Fruit fly (Drosophila melanogaster) whole organism, embryonic: Measurements from ENCODE around the gene CG15888.
A peak's percentile ranks its signal among the peaks of the same experiment; 100 is the strongest.

Experiments used
- Abd-B ChIP-seq: fragments of 200-800 bp; sonication (Bioruptor generic); optimal IDR thresholded peaks from 2 replicates; lab custom pipeline; 2018; ENCODE audit warnings: missing biosample characterization, mild to moderate bottlenecking, missing genetic modification characterization, moderate library complexity
- Antp ChIP-seq: fragments of 200-800 bp; sonication (Bioruptor generic); optimal IDR thresholded peaks from 3 replicates; lab custom pipeline; 2016; ENCODE audit warnings: missing biosample characterization, missing genetic modification characterization
- C15 ChIP-seq: fragments of 200-800 bp; sonication (Bioruptor generic); IDR thresholded peaks from 3 replicates; pipeline ENCODE4 v1.3.6; 2022; ENCODE audit warnings: missing biosample characterization, missing genetic modification characterization
- CG10209 ChIP-seq: fragments of 200-800 bp; sonication (Bioruptor generic); optimal IDR thresholded peaks from 3 replicates; lab custom pipeline; 2017; ENCODE audit warnings: missing biosample characterization, mild to moderate bottlenecking, missing genetic modification characterization, missing genetic modification reagents
- CG12155 ChIP-seq: fragments of 200-800 bp; sonication (Bioruptor generic); optimal IDR thresholded peaks from 3 replicates; lab custom pipeline; 2016; ENCODE audit warnings: missing biosample characterization, missing genetic modification characterization
- CG13123 ChIP-seq: fragments of 200-800 bp; sonication (Bioruptor generic); optimal IDR thresholded peaks from 2 replicates; lab custom pipeline; 2016; ENCODE audit warnings: missing biosample characterization, missing genetic modification characterization
- CG16779 ChIP-seq: fragments of 200-800 bp; sonication (Bioruptor generic); IDR thresholded peaks from 2 replicates; pipeline ENCODE4 v1.3.6; 2022; ENCODE audit warnings: missing biosample characterization, missing genetic modification characterization
- CG2678 ChIP-seq: fragments of 200-800 bp; sonication (Bioruptor generic); optimal IDR thresholded peaks from 3 replicates; lab custom pipeline; 2019; ENCODE audit warnings: missing biosample characterization, mild to moderate bottlenecking, missing genetic modification characterization, moderate library complexity
- CG3065 ChIP-seq: fragments of 200-800 bp; sonication (Bioruptor generic); optimal IDR thresholded peaks from 2 replicates; lab custom pipeline; 2016; ENCODE audit warnings: missing biosample characterization, missing genetic modification characterization
- CG4328 ChIP-seq: fragments of 200-800 bp; sonication (Bioruptor generic); optimal IDR thresholded peaks from 3 replicates; lab custom pipeline; 2017; ENCODE audit warnings: missing biosample characterization, missing genetic modification reagents, missing genetic modification characterization
- CG6654 ChIP-seq: fragments of 200-800 bp; sonication (Bioruptor generic); optimal IDR thresholded peaks from 2 replicates; lab custom pipeline; 2017; ENCODE audit warnings: missing biosample characterization, mild to moderate bottlenecking, missing genetic modification characterization
- CG6683 ChIP-seq: fragments of 200-800 bp; sonication (Bioruptor generic); optimal IDR thresholded peaks from 2 replicates; lab custom pipeline; 2017; ENCODE audit warnings: missing biosample characterization, mild to moderate bottlenecking, missing genetic modification characterization, missing genetic modification reagents
- CG6689 ChIP-seq: fragments of 200-800 bp; sonication (Bioruptor generic); IDR thresholded peaks from 2 replicates; pipeline ENCODE4 v1.3.6; 2022; ENCODE audit warnings: missing biosample characterization, missing genetic modification characterization
- CG7556 ChIP-seq: fragments of 200-800 bp; sonication (Bioruptor generic); optimal IDR thresholded peaks from 2 replicates; lab custom pipeline; 2017; ENCODE audit warnings: missing biosample characterization, mild to moderate bottlenecking, missing genetic modification characterization
- CG7963 ChIP-seq: fragments of 200-800 bp; sonication (Bioruptor generic); IDR thresholded peaks from 3 replicates; pipeline ENCODE4 v1.3.6; 2022; ENCODE audit warnings: missing biosample characterization, missing genetic modification characterization; ENCODE audit not compliant: partially characterized antibody
- CG8388 ChIP-seq: fragments of 200-800 bp; sonication (Bioruptor generic); optimal IDR thresholded peaks from 2 replicates; lab custom pipeline; 2019; ENCODE audit warnings: missing biosample characterization, mild to moderate bottlenecking, missing genetic modification characterization, moderate library complexity
- CG8944 ChIP-seq: fragments of 200-800 bp; sonication (Bioruptor generic); optimal IDR thresholded peaks from 3 replicates; lab custom pipeline; 2016; ENCODE audit warnings: missing biosample characterization, missing genetic modification characterization
- Dp ChIP-seq: fragments of 200-800 bp; sonication (Bioruptor generic); optimal IDR thresholded peaks from 2 replicates; lab custom pipeline; 2018; ENCODE audit warnings: missing biosample characterization, mild to moderate bottlenecking, missing genetic modification characterization, moderate library complexity
- E2f2 ChIP-seq: fragments of 200-800 bp; sonication (Bioruptor generic); IDR thresholded peaks from 2 replicates; pipeline ENCODE4 v1.3.6; 2022; ENCODE audit warnings: missing biosample characterization, missing genetic modification characterization
- HLHmδ ChIP-seq: fragments of 200-800 bp; sonication (Bioruptor generic); optimal IDR thresholded peaks from 2 replicates; lab custom pipeline; 2018; ENCODE audit warnings: missing biosample characterization, mild to moderate bottlenecking, missing genetic modification characterization, moderate library complexity
- HmgD ChIP-seq: fragments of 200-800 bp; sonication (Bioruptor generic); optimal IDR thresholded peaks from 3 replicates; lab custom pipeline; 2016; ENCODE audit warnings: missing biosample characterization, missing genetic modification characterization
- Hr3 ChIP-seq: fragments of 200-800 bp; sonication (Bioruptor generic); optimal IDR thresholded peaks from 3 replicates; lab custom pipeline; 2016; ENCODE audit warnings: missing biosample characterization, missing genetic modification characterization
- Jarid2 ChIP-seq: fragments of 200-800 bp; sonication (Bioruptor generic); optimal IDR thresholded peaks from 3 replicates; lab custom pipeline; 2017; ENCODE audit warnings: mild to moderate bottlenecking, missing biosample characterization, missing genetic modification reagents, missing genetic modification characterization
- NK7.1 ChIP-seq: fragments of 200-800 bp; sonication (Bioruptor generic); optimal IDR thresholded peaks from 3 replicates; lab custom pipeline; 2016; ENCODE audit warnings: missing biosample characterization, missing genetic modification characterization
- Neu2 ChIP-seq: fragments of 200-800 bp; sonication (Bioruptor generic); optimal IDR thresholded peaks from 3 replicates; lab custom pipeline; 2016; ENCODE audit warnings: missing biosample characterization, missing genetic modification characterization, borderline replicate concordance
- Nf-YA ChIP-seq: fragments of 200-800 bp; sonication (Bioruptor generic); IDR thresholded peaks from 2 replicates; pipeline ENCODE4 v1.3.6; 2022; ENCODE audit warnings: missing biosample characterization, missing genetic modification characterization
- Poxn ChIP-seq: fragments of 200-800 bp; sonication (Bioruptor generic); IDR thresholded peaks from 2 replicates; pipeline ENCODE4 v1.3.6; 2022; ENCODE audit warnings: missing biosample characterization, missing genetic modification characterization
- Rfx ChIP-seq: fragments of 200-800 bp; sonication (Bioruptor generic); IDR thresholded peaks from 2 replicates; pipeline ENCODE4 v1.3.6; 2022; ENCODE audit warnings: missing biosample characterization, missing genetic modification characterization
- Sox100B ChIP-seq: fragments of 200-800 bp; sonication (Bioruptor generic); optimal IDR thresholded peaks from 3 replicates; lab custom pipeline; 2018; ENCODE audit warnings: missing biosample characterization, mild to moderate bottlenecking, missing genetic modification characterization
- Sox102F ChIP-seq: fragments of 200-800 bp; sonication (Bioruptor generic); optimal IDR thresholded peaks from 2 replicates; lab custom pipeline; 2018; ENCODE audit warnings: missing biosample characterization, mild to moderate bottlenecking, missing genetic modification characterization, moderate library complexity
- al ChIP-seq: fragments of 200-800 bp; sonication (Bioruptor generic); IDR thresholded peaks from 2 replicates; pipeline ENCODE4 v1.3.6; 2022; ENCODE audit warnings: missing biosample characterization, missing genetic modification characterization
- ara ChIP-seq: fragments of 200-800 bp; sonication (Bioruptor generic); IDR thresholded peaks from 2 replicates; pipeline ENCODE4 v1.3.6; 2022; ENCODE audit warnings: missing biosample characterization, missing genetic modification characterization
- cato ChIP-seq: fragments of 200-800 bp; sonication (Bioruptor generic); optimal IDR thresholded peaks from 2 replicates; lab custom pipeline; 2016; ENCODE audit warnings: missing biosample characterization, missing genetic modification characterization, borderline replicate concordance
- chinmo ChIP-seq: fragments of 200-800 bp; sonication (Bioruptor generic); IDR thresholded peaks from 4 replicates; pipeline ENCODE4 v1.3.6; 2022; ENCODE audit warnings: missing biosample characterization, missing genetic modification characterization; ENCODE audit not compliant: partially characterized antibody
- dati ChIP-seq: fragments of 200-800 bp; sonication (Bioruptor generic); IDR thresholded peaks from 2 replicates; pipeline ENCODE4 v1.3.6; 2022; ENCODE audit warnings: missing biosample characterization, missing genetic modification characterization
- esg ChIP-seq: fragments of 200-800 bp; sonication (Bioruptor generic); conservative IDR thresholded peaks from 2 replicates; pipeline ENCODE4 v1.3.6; 2022; ENCODE audit warnings: missing biosample characterization, missing genetic modification characterization
- gce ChIP-seq: fragments of 200-800 bp; sonication (Bioruptor generic); IDR thresholded peaks from 3 replicates; pipeline ENCODE4 v1.3.6; 2022; ENCODE audit warnings: missing biosample characterization, missing genetic modification characterization
- hbn ChIP-seq: fragments of 200-800 bp; sonication (Bioruptor generic); IDR thresholded peaks from 2 replicates; pipeline ENCODE4 v1.3.6; 2022; ENCODE audit warnings: missing biosample characterization, missing genetic modification characterization; ENCODE audit not compliant: partially characterized antibody
- jigr1 ChIP-seq: fragments of 200-800 bp; sonication (Bioruptor generic); IDR thresholded peaks from 3 replicates; pipeline ENCODE4 v1.3.6; 2022; ENCODE audit warnings: missing biosample characterization, missing genetic modification characterization
- kah ChIP-seq: fragments of 200-800 bp; sonication (Bioruptor generic); optimal IDR thresholded peaks from 2 replicates; lab custom pipeline; 2018; ENCODE audit warnings: missing biosample characterization, mild to moderate bottlenecking, missing genetic modification characterization
- knrl ChIP-seq: fragments of 200-800 bp; sonication (Bioruptor generic); IDR thresholded peaks from 3 replicates; pipeline ENCODE4 v1.3.6; 2022; ENCODE audit warnings: missing biosample characterization, missing genetic modification characterization; ENCODE audit not compliant: partially characterized antibody
- nerfin-2 ChIP-seq: fragments of 200-800 bp; sonication (Bioruptor generic); IDR thresholded peaks from 2 replicates; pipeline ENCODE4 v1.3.6; 2022; ENCODE audit warnings: missing biosample characterization, missing genetic modification characterization; ENCODE audit not compliant: partially characterized antibody
- oc ChIP-seq: fragments of 200-800 bp; sonication (Bioruptor generic); optimal IDR thresholded peaks from 2 replicates; lab custom pipeline; 2018; ENCODE audit warnings: missing biosample characterization, mild to moderate bottlenecking, missing genetic modification characterization, moderate library complexity
- pb ChIP-seq: fragments of 200-800 bp; sonication (Bioruptor generic); optimal IDR thresholded peaks from 3 replicates; lab custom pipeline; 2016; ENCODE audit warnings: missing biosample characterization, missing genetic modification characterization
- pnt ChIP-seq: fragments of 200-800 bp; sonication (Bioruptor generic); optimal IDR thresholded peaks from 3 replicates; lab custom pipeline; 2016; ENCODE audit warnings: missing biosample characterization, missing genetic modification characterization
- tgo ChIP-seq: fragments of 200-800 bp; sonication (Bioruptor generic); IDR thresholded peaks from 3 replicates; pipeline ENCODE4 v1.3.6; 2022; ENCODE audit warnings: missing biosample characterization, missing genetic modification characterization
- twi ChIP-seq: fragments of 200-800 bp; optimal IDR thresholded peaks from 2 replicates; lab custom pipeline; 2019; ENCODE audit warnings: missing biosample characterization, mild to moderate bottlenecking, missing genetic modification characterization, moderate library complexity
- vfl ChIP-seq: fragments of 200-800 bp; sonication (Bioruptor generic); optimal IDR thresholded peaks from 2 replicates; lab custom pipeline; 2016; ENCODE audit warnings: missing biosample characterization, missing genetic modification characterization
- wek ChIP-seq: fragments of 200-800 bp; sonication (Bioruptor generic); optimal IDR thresholded peaks from 3 replicates; lab custom pipeline; 2018; ENCODE audit warnings: missing biosample characterization, mild to moderate bottlenecking, missing genetic modification characterization, moderate library complexity

CG15888 gene

DNA sequence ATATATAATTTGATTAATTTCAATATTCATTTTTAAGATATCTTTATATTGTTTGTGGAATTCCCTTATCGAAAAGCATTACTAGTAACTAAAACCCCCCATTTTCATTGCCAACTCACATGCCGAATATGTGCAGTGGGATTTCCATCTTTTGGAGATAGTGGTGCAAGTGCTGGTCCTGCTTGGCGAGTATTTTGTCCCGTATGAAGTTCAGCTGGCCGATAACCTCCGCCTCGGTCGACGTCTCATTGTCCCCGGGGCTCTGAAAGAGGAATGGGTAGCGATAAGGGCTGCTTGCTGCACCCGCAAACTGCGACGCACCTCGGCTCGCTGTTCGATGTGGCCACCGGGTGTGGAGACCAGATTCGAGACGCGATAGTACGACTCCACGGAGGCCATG is 15.7 kb downstream of the CG15888 start:
- no peak for TF ChIP-seq hbn

DNA sequence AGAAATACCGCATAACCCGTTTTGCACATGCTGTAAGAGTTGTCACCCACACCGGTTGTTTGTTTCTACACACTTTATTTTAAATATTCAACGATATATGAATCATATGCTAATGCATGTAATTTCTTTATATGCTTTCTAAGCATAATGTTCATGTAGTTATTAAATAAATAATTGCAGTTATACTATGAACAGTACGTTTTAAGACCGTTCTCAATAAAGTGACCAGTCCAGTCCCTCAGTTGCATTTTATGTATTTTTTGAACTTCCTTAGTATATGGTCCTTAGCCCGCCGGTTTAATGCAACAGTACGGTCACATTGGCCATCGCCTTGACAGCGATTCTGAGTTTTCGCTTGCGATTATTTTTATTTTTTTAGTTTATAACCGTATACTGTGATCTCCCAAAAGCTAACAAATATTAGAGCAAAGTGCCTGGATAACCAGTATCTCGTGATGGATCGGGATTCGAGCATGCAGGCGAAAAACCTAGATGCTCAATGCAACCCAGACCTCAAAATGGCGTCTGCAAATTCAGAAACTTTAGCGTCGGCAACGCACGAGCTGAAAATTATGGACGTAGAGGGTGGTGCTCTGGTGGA is 22.2 kb downstream of the CG15888 start, which contains the start of gene Ravus:
TSS of gene Ravus (minus strand) at position 1 of the 601 bp plus-strand sequence.
- TF ChIP-seq C15 (GFP tag; lab: Robert Waterston, UW) (no peak), CG6683 (GFP tag; lab: Kevin White, UChicago) (no peak), esg (GFP tag; lab: Robert Waterston, UW) (peak; percentile 54), HLHmδ (no peak), dati (no peak), vfl (GFP tag; lab: Kevin White, UChicago) (no peak), CG7556 (GFP tag; lab: Kevin White, UChicago) (no peak), wek (GFP tag; lab: Kevin White, UChicago) (no peak), chinmo (no peak), Nf-YA (GFP tag; lab: Robert Waterston, UW) (no peak), Hr3 (GFP tag; lab: Kevin White, UChicago) (peak; percentile 55), CG3065 (no peak), Jarid2 (GFP tag; lab: Kevin White, UChicago) (no peak), CG4328 (no peak), CG6689 (no peak; the same call in 1 of the 2 replicates), CG8944 (GFP tag; lab: Kevin White, UChicago) (no peak), twi (tag; lab: Kevin White, UChicago) (peak; percentile 53), E2f2 (GFP tag; lab: Robert Waterston, UW) (peak; percentile 73), gce (GFP tag; lab: Robert Waterston, UW) (no peak), Dp (GFP tag; lab: Kevin White, UChicago) (peak; percentile 68), Rfx (GFP tag; lab: Robert Waterston, UW) (peak; percentile 54; the same call in 1 of the 2 replicates), ara (no peak), CG10209 (peak; percentile 55), kah (GFP tag; lab: Kevin White, UChicago) (no peak), HmgD (GFP tag; lab: Kevin White, UChicago) (peak; percentile 52), CG16779 (no peak), pb (no peak), CG12155 (GFP tag; lab: Kevin White, UChicago) (peak; percentile 14), jigr1 (GFP tag; lab: Robert Waterston, UW) (no peak), Sox102F (GFP tag; lab: Kevin White, UChicago) (no peak), Sox100B (no peak), tgo (GFP tag; lab: Robert Waterston, UW) (no peak), Poxn (GFP tag; lab: Robert Waterston, UW) (no peak), pnt (GFP tag; lab: Kevin White, UChicago) (no peak), NK7.1 (GFP tag; lab: Kevin White, UChicago) (no peak), nerfin-2 (GFP tag; lab: Robert Waterston, UW) (no peak), CG7963 (GFP tag; lab: Robert Waterston, UW) (no peak), oc (tag; lab: Kevin White, UChicago) (no peak), Abd-B (GFP tag; lab: Kevin White, UChicago) (peak; percentile 82), CG2678 (tag; lab: Kevin White, UChicago) (no peak), CG6654 (GFP tag; lab: Kevin White, UChicago) (no peak), Neu2 (GFP tag; lab: Kevin White, UChicago) (no peak), CG13123 (GFP tag; lab: Kevin White, UChicago) (no peak), cato (peak; percentile 9), al (GFP tag; lab: Robert Waterston, UW) (no peak), knrl (GFP tag; lab: Robert Waterston, UW) (peak; percentile 45; the same call in 1 of the 3 replicates), CG8388 (GFP tag; lab: Kevin White, UChicago) (peak; percentile 12), Antp (GFP tag; lab: Kevin White, UChicago) (peak; percentile 8)
